Fruit fly (Drosophila melanogaster): ENCODE measurements around the gene Sgt.

Sgt gene

DNA sequence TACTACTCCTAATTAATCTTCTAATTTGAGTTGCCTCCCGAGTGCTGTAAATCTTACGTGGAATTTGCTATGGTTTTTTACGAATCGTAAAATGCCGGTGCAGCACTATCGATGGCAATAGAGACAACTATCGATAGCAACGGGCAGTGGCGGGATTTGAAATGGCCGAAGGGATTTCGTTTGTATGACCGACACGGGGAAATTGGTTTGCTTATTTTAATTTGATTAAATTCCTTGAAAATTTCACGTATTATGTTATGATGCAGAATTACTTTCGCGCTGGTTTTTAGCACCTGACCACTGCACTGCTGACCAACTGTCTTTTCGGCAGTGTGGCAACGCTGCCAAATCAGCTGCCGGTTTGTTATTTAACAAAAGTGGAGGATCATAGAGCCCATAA, 12.8 kb downstream of the Sgt start, which contains the start of the genes GCS2beta and CG5131 (continued):
- TF ChIP-seq Bteb2 (GFP tag; optimal IDR thresholded peaks at IDR 0.05) (peak; percentile 95), al (GFP tag; IDR thresholded peaks at IDR 0.05) (peak; percentile 94), Mad (GFP tag; optimal IDR thresholded peaks at IDR 0.05) (peak; percentile 97), vnd (GFP tag; IDR thresholded peaks at IDR 0.05; ENCODE audit: partially characterized antibody) (peak; percentile 89), danr (GFP tag; IDR thresholded peaks at IDR 0.05) (peak; percentile 86), CG2875 (GFP tag; optimal IDR thresholded peaks at IDR 0.05) (peak; percentile 79), dm (GFP tag; optimal IDR thresholded peaks at IDR 0.05) (peak; percentile 88), bab2 (GFP tag; optimal IDR thresholded peaks at IDR 0.05) (peak; percentile 96), CHES-1-like (GFP tag; optimal IDR thresholded peaks at IDR 0.05) (peak; percentile 98), Dfd (GFP tag; optimal IDR thresholded peaks at IDR 0.05) (no peak), NfI (GFP tag; optimal IDR thresholded peaks at IDR 0.05) (peak; percentile 95), CG15011 (GFP tag; optimal IDR thresholded peaks at IDR 0.05) (peak; percentile 70), fu2 (GFP tag; optimal IDR thresholded peaks at IDR 0.05) (peak; percentile 97), CoRest (tag; optimal IDR thresholded peaks at IDR 0.05) (peak; percentile 93), CG5245 (GFP tag; optimal IDR thresholded peaks at IDR 0.05) (peak; percentile 89), ase (GFP tag; IDR thresholded peaks at IDR 0.05) (peak; percentile 92), lbe (GFP tag; optimal IDR thresholded peaks at IDR 0.05) (no peak), fd96Cb (tag; optimal IDR thresholded peaks at IDR 0.05) (peak; percentile 86), CG9437 (GFP tag; optimal IDR thresholded peaks at IDR 0.05) (peak; percentile 97), Camta (GFP tag; optimal IDR thresholded peaks at IDR 0.05) (peak; percentile 93), Sry-δ (GFP tag; optimal IDR thresholded peaks at IDR 0.05) (peak; percentile 96), CG9727 (GFP tag; optimal IDR thresholded peaks at IDR 0.05) (peak; percentile 91), CG3838 (GFP tag; optimal IDR thresholded peaks at IDR 0.05) (peak; percentile 71), mirr (GFP tag; optimal IDR thresholded peaks at IDR 0.05) (peak; percentile 76), CG13894 (tag; optimal IDR thresholded peaks at IDR 0.05) (no peak), amos (GFP tag; IDR thresholded peaks at IDR 0.05; ENCODE audit: partially characterized antibody) (peak; percentile 85), ac (GFP tag; optimal IDR thresholded peaks at IDR 0.05) (peak; percentile 48), CG8944 (GFP tag; optimal IDR thresholded peaks at IDR 0.05) (peak; percentile 97), CG12769 (tag; optimal IDR thresholded peaks at IDR 0.05) (peak; percentile 98), cwo (GFP tag; optimal IDR thresholded peaks at IDR 0.05) (peak; percentile 83), Nf-YA (GFP tag; IDR thresholded peaks at IDR 0.05) (peak; percentile 77), CG11085 (GFP tag; IDR thresholded peaks at IDR 0.05) (peak; percentile 92), CG6254 (GFP tag; optimal IDR thresholded peaks at IDR 0.05) (peak; percentile 71), gt (GFP tag; IDR thresholded peaks at IDR 0.05) (peak; percentile 75), MBD-R2 (GFP tag; IDR thresholded peaks at IDR 0.05) (peak; percentile 99), CG1647 (GFP tag; optimal IDR thresholded peaks at IDR 0.05) (peak; percentile 94), CG8924 (tag; optimal IDR thresholded peaks at IDR 0.05) (peak; percentile 87), CG18619 (GFP tag; optimal IDR thresholded peaks at IDR 0.05) (peak; percentile 88), E2f2 (GFP tag; IDR thresholded peaks at IDR 0.05) (peak; percentile 84), CG3726 (GFP tag; IDR thresholded peaks at IDR 0.05) (peak; percentile 87; the same call in 2 of the 3 replicates), chn (GFP tag; optimal IDR thresholded peaks at IDR 0.05) (peak; percentile 97), Blimp-1 (GFP tag; optimal IDR thresholded peaks at IDR 0.05) (peak; percentile 78), CG10979 (tag; optimal IDR thresholded peaks at IDR 0.05) (peak; percentile 78), sug (tag; optimal IDR thresholded peaks at IDR 0.05) (peak; percentile 89), CG8359 (GFP tag; optimal IDR thresholded peaks at IDR 0.05; ENCODE audit: borderline replicate concordance) (peak; percentile 42), CG8281 (tag; optimal IDR thresholded peaks at IDR 0.05) (peak; percentile 57), mld (GFP tag; IDR thresholded peaks at IDR 0.05; ENCODE audit: partially characterized antibody) (peak; percentile 55; the same call in 1 of the 3 replicates), Sin3A (optimal IDR thresholded peaks at IDR 0.05) (peak; percentile 98), Ets65A (GFP tag) (peak; percentile 100), Meics (GFP tag; optimal IDR thresholded peaks at IDR 0.05) (peak; percentile 91), HLH54F (GFP tag; optimal IDR thresholded peaks at IDR 0.05) (peak; percentile 98)
